Fruit fly (Drosophila melanogaster) whole organism, embryonic: ENCODE data around the gene GlnRS.

Source experiments
- Atf3 ChIP-seq: fragments of 200-800 bp; sonication (Bioruptor generic); optimal IDR thresholded peaks from 3 replicates; lab custom pipeline; 2016; ENCODE audit warnings: missing biosample characterization, missing genetic modification characterization
- Awh ChIP-seq: fragments of 200-800 bp; sonication (Bioruptor generic); IDR thresholded peaks from 2 replicates; pipeline ENCODE4, ENCODE4 v1.3.6; 2022; ENCODE audit warnings: missing biosample characterization, missing genetic modification characterization
- CG11456 ChIP-seq: fragments of 200-800 bp; sonication (Bioruptor generic); IDR thresholded peaks from 3 replicates; pipeline ENCODE4 v1.3.6; 2022; ENCODE audit warnings: missing biosample characterization, missing genetic modification characterization
- CG12071 ChIP-seq: fragments of 200-800 bp; sonication (Bioruptor generic); optimal IDR thresholded peaks from 3 replicates; lab custom pipeline; 2018; ENCODE audit warnings: missing biosample characterization, mild to moderate bottlenecking, missing genetic modification characterization
- CG12391 ChIP-seq: fragments of 200-800 bp; sonication (Bioruptor generic); optimal IDR thresholded peaks from 3 replicates; lab custom pipeline; 2018; ENCODE audit warnings: missing biosample characterization, mild to moderate bottlenecking, missing genetic modification characterization, moderate library complexity
- CG12769 ChIP-seq: fragments of 200-800 bp; sonication (Bioruptor generic); optimal IDR thresholded peaks from 2 replicates; lab custom pipeline; 2019; ENCODE audit warnings: missing biosample characterization, mild to moderate bottlenecking, missing genetic modification characterization, moderate library complexity
- CG18011 ChIP-seq: fragments of 200-800 bp; sonication (Bioruptor generic); optimal IDR thresholded peaks from 2 replicates; lab custom pipeline; 2017; ENCODE audit warnings: missing biosample characterization, missing genetic modification characterization, mild to moderate bottlenecking, moderate library complexity, missing genotype
- CG2116 ChIP-seq: fragments of 200-800 bp; sonication (Bioruptor generic); optimal IDR thresholded peaks from 3 replicates; lab custom pipeline; 2018; ENCODE audit warnings: missing biosample characterization, mild to moderate bottlenecking, missing genetic modification characterization
- CG30403 ChIP-seq: fragments of 200-800 bp; sonication (Bioruptor generic); optimal IDR thresholded peaks from 3 replicates; lab custom pipeline; 2016; ENCODE audit warnings: missing biosample characterization, missing genetic modification characterization
- CG32532 ChIP-seq: fragments of 200-800 bp; sonication (Bioruptor generic); IDR thresholded peaks from 2 replicates; pipeline ENCODE4 v1.3.6; 2022; ENCODE audit warnings: missing biosample characterization, missing genetic modification characterization
- CG43689 ChIP-seq: fragments of 200-800 bp; sonication (Bioruptor generic); IDR thresholded peaks from 2 replicates; pipeline ENCODE4 v1.3.6; 2022; ENCODE audit warnings: missing biosample characterization, missing genetic modification characterization
- CG4730 ChIP-seq: fragments of 200-800 bp; sonication (Bioruptor generic); IDR thresholded peaks from 2 replicates; pipeline ENCODE4 v1.3.6; 2022; ENCODE audit warnings: missing biosample characterization, missing genetic modification characterization
- CG4854 ChIP-seq: fragments of 200-800 bp; sonication (Bioruptor generic); optimal IDR thresholded peaks from 2 replicates; lab custom pipeline; 2016; ENCODE audit warnings: missing biosample characterization, missing genetic modification characterization, inconsistent platforms
- CG7271 ChIP-seq: fragments of 200-800 bp; sonication (Bioruptor generic); optimal IDR thresholded peaks from 2 replicates; lab custom pipeline; 2018; ENCODE audit warnings: missing biosample characterization, mild to moderate bottlenecking, missing genetic modification characterization, moderate library complexity
- E2f2 ChIP-seq: fragments of 200-800 bp; sonication (Bioruptor generic); IDR thresholded peaks from 2 replicates; pipeline ENCODE4 v1.3.6; 2022; ENCODE audit warnings: missing biosample characterization, missing genetic modification characterization
- Fer1 ChIP-seq: fragments of 200-800 bp; sonication (Bioruptor generic); optimal IDR thresholded peaks from 2 replicates; lab custom pipeline; 2017; ENCODE audit warnings: missing biosample characterization, mild to moderate bottlenecking, missing genetic modification characterization
- Gsc ChIP-seq: fragments of 200-800 bp; sonication (Bioruptor generic); IDR thresholded peaks from 2 replicates; pipeline ENCODE4 v1.3.6; 2022; ENCODE audit warnings: missing biosample characterization, missing genetic modification characterization
- MBD-R2 ChIP-seq: fragments of 200-800 bp; sonication (Bioruptor generic); IDR thresholded peaks from 2 replicates; pipeline ENCODE4 v1.3.6; 2022; ENCODE audit warnings: missing biosample characterization, missing genetic modification characterization
- MESR4 ChIP-seq: fragments of 200-800 bp; sonication (Bioruptor generic); optimal IDR thresholded peaks from 2 replicates; lab custom pipeline; 2018; ENCODE audit warnings: missing biosample characterization, mild to moderate bottlenecking, missing genetic modification characterization, moderate library complexity
- MTF-1 ChIP-seq: fragments of 200-800 bp; sonication (Bioruptor generic); optimal IDR thresholded peaks from 2 replicates; lab custom pipeline; 2018; ENCODE audit warnings: missing biosample characterization, mild to moderate bottlenecking, missing genetic modification characterization, borderline replicate concordance
- Meics ChIP-seq: fragments of 200-800 bp; sonication (Bioruptor generic); optimal IDR thresholded peaks from 2 replicates; lab custom pipeline; 2017; ENCODE audit warnings: missing biosample characterization, mild to moderate bottlenecking, missing genetic modification characterization
- Myb ChIP-seq: fragments of 200-800 bp; sonication (Bioruptor generic); optimal IDR thresholded peaks from 2 replicates; lab custom pipeline; 2016; ENCODE audit warnings: missing biosample characterization, missing genetic modification characterization
- Pdp1 ChIP-seq, 2 experiments: fragments of 200-800 bp; sonication (Bioruptor generic); optimal IDR thresholded peaks; 3 replicates each; lab custom pipeline; 2016; ENCODE audit warnings: missing biosample characterization in 2 of 2, missing genetic modification characterization in 2 of 2, mild to moderate bottlenecking in 1 of 2, moderate library complexity in 1 of 2
- Rfx ChIP-seq: fragments of 200-800 bp; sonication (Bioruptor generic); IDR thresholded peaks from 2 replicates; pipeline ENCODE4 v1.3.6; 2022; ENCODE audit warnings: missing biosample characterization, missing genetic modification characterization
- Scr ChIP-seq: fragments of 200-800 bp; sonication (Bioruptor generic); IDR thresholded peaks from 2 replicates; pipeline ENCODE4 v1.3.6; 2022; ENCODE audit warnings: missing biosample characterization, missing genetic modification characterization; ENCODE audit not compliant: partially characterized antibody
- Stat92E ChIP-seq, 3 experiments: fragments of >200 bp in 2 of 3; fragments of 200-800 bp in 1 of 3; sonication (Bioruptor generic) in 1 of 3; optimal IDR thresholded peaks; 2 replicates each; lab custom pipeline; 2017 to 2019; ENCODE audit warnings: missing biosample characterization in 3 of 3, missing genetic modification characterization in 3 of 3, mild to moderate bottlenecking in 1 of 3, moderate library complexity in 1 of 3
- TFAM ChIP-seq: fragments of 200-800 bp; sonication (Bioruptor generic); optimal IDR thresholded peaks from 2 replicates; lab custom pipeline; 2017; ENCODE audit warnings: missing biosample characterization, missing genetic modification characterization, inconsistent platforms
- Taf1 ChIP-seq: fragments of 200-800 bp; sonication (Bioruptor generic); IDR thresholded peaks from 2 replicates; pipeline ENCODE4 v1.3.6; 2022; ENCODE audit warnings: missing biosample characterization, missing genetic modification characterization
- ac ChIP-seq: fragments of 200-800 bp; sonication (Bioruptor generic); optimal IDR thresholded peaks from 3 replicates; lab custom pipeline; 2017; ENCODE audit warnings: missing biosample characterization, mild to moderate bottlenecking, missing genetic modification characterization
- amos ChIP-seq: fragments of 200-800 bp; sonication (Bioruptor generic); IDR thresholded peaks from 2 replicates; pipeline ENCODE4 v1.3.6; 2022; ENCODE audit warnings: missing biosample characterization, missing genetic modification characterization; ENCODE audit not compliant: partially characterized antibody
- aop ChIP-seq: fragments of 200-800 bp; sonication (Bioruptor generic); IDR thresholded peaks from 2 replicates; pipeline ENCODE4 v1.3.6; 2022; ENCODE audit warnings: missing biosample characterization, missing genetic modification characterization
- bab2 ChIP-seq: fragments of 200-800 bp; sonication (Bioruptor generic); optimal IDR thresholded peaks from 2 replicates; lab custom pipeline; 2016; ENCODE audit warnings: missing biosample characterization, missing genetic modification characterization
- emc ChIP-seq: fragments of 200-800 bp; sonication (Bioruptor generic); optimal IDR thresholded peaks from 2 replicates; lab custom pipeline; 2016; ENCODE audit warnings: missing biosample characterization, missing genetic modification characterization
- exex ChIP-seq: fragments of 200-800 bp; sonication (Bioruptor generic); optimal IDR thresholded peaks from 4 replicates; lab custom pipeline; 2018; ENCODE audit warnings: missing biosample characterization, mild to moderate bottlenecking, missing genetic modification characterization, moderate library complexity
- fd64A ChIP-seq: fragments of 200-800 bp; sonication (Bioruptor generic); optimal IDR thresholded peaks from 3 replicates; lab custom pipeline; 2018; ENCODE audit warnings: missing biosample characterization, mild to moderate bottlenecking, missing genetic modification characterization
- her ChIP-seq: fragments of 200-800 bp; sonication (Bioruptor generic); optimal IDR thresholded peaks from 2 replicates; lab custom pipeline; 2016; ENCODE audit warnings: missing biosample characterization, missing genetic modification characterization
- jing ChIP-seq: fragments of 200-800 bp; sonication (Bioruptor generic); optimal IDR thresholded peaks from 2 replicates; lab custom pipeline; 2018; ENCODE audit warnings: missing biosample characterization, mild to moderate bottlenecking, missing genetic modification characterization
- kay ChIP-seq: fragments of 200-800 bp; sonication (Bioruptor generic); optimal IDR thresholded peaks from 2 replicates; lab custom pipeline; 2016; ENCODE audit warnings: missing biosample characterization, missing genetic modification characterization
- mam ChIP-seq: fragments of 200-800 bp; sonication (Bioruptor generic); optimal IDR thresholded peaks from 3 replicates; lab custom pipeline; 2016; ENCODE audit warnings: missing biosample characterization, missing genetic modification characterization
- mld ChIP-seq: fragments of 200-800 bp; sonication (Bioruptor generic); IDR thresholded peaks from 3 replicates; pipeline ENCODE4 v1.3.6; 2022; ENCODE audit warnings: missing biosample characterization, missing genetic modification characterization; ENCODE audit not compliant: partially characterized antibody
- nerfin-2 ChIP-seq: fragments of 200-800 bp; sonication (Bioruptor generic); IDR thresholded peaks from 2 replicates; pipeline ENCODE4 v1.3.6; 2022; ENCODE audit warnings: missing biosample characterization, missing genetic modification characterization; ENCODE audit not compliant: partially characterized antibody
- odd ChIP-seq: fragments of 200-800 bp; sonication (Bioruptor generic); optimal IDR thresholded peaks from 2 replicates; lab custom pipeline; 2017; ENCODE audit warnings: missing biosample characterization, mild to moderate bottlenecking, missing genetic modification characterization
- pfk ChIP-seq: fragments of 200-800 bp; sonication (Bioruptor generic); optimal IDR thresholded peaks from 2 replicates; lab custom pipeline; 2018; ENCODE audit warnings: missing biosample characterization, mild to moderate bottlenecking, missing genetic modification characterization, moderate library complexity
- pum ChIP-seq: fragments of 200-800 bp; sonication (Bioruptor generic); optimal IDR thresholded peaks from 2 replicates; lab custom pipeline; 2016; ENCODE audit warnings: missing biosample characterization, missing genetic modification characterization
- sd ChIP-seq: fragments of 200-800 bp; sonication (Bioruptor generic); optimal IDR thresholded peaks from 3 replicates; lab custom pipeline; 2018; ENCODE audit warnings: missing biosample characterization, mild to moderate bottlenecking, missing genetic modification characterization, moderate library complexity
- sob ChIP-seq: fragments of 200-800 bp; sonication (Bioruptor generic); IDR thresholded peaks from 2 replicates; pipeline ENCODE4 v1.3.6; 2022; ENCODE audit warnings: missing biosample characterization, missing genetic modification characterization
- unpg ChIP-seq: fragments of 200-800 bp; sonication (Bioruptor generic); optimal IDR thresholded peaks from 3 replicates; lab custom pipeline; 2018; ENCODE audit warnings: missing biosample characterization, mild to moderate bottlenecking, missing genetic modification characterization, moderate library complexity
- zen2 ChIP-seq: fragments of 200-800 bp; sonication (Bioruptor generic); IDR thresholded peaks from 3 replicates; pipeline ENCODE4 v1.3.6; 2022; ENCODE audit warnings: missing biosample characterization, missing genetic modification characterization; ENCODE audit not compliant: partially characterized antibody
- zf30C ChIP-seq: fragments of 200-800 bp; sonication (Bioruptor generic); optimal IDR thresholded peaks from 3 replicates; lab custom pipeline; 2018; ENCODE audit warnings: missing biosample characterization, mild to moderate bottlenecking, missing genetic modification characterization
- zfh2 ChIP-seq: fragments of 200-800 bp; sonication (Bioruptor generic); optimal IDR thresholded peaks from 2 replicates; lab custom pipeline; 2016; ENCODE audit warnings: missing biosample characterization, missing genetic modification characterization

The GlnRS gene

DNA sequence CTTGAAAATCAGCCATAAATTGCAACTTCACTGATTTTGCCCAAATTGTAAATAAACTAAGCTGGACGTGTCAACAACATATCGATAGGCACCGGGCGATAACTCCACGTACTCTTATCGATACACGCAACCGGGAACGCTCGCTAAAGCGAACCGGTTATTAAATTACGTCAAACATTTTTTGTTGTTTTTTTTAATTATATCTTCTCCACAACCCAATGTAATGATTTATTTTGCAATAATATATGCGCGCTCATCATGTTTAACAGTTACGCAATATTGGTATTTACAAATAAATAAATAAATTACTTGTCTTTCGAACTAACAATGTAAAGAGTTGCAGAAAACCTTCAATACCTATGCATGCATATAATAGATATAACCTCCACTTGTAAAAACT, 50.4 kb downstream of the GlnRS start, which contains the start of gene Saysd1 (continued):
- TF ChIP-seq CG30403 (GFP tag; lab: Kevin White, UChicago), result peak; percentile 20
- TF ChIP-seq Taf1 (GFP tag; lab: Robert Waterston, UW), result no peak
- peak; percentile 79 for TF ChIP-seq amos
- peak; percentile 10 for TF ChIP-seq zfh2 (GFP tag; lab: Kevin White, UChicago)
- peak; percentile 28; the same call in 1 of the 2 replicates for TF ChIP-seq Awh (GFP tag; lab: Robert Waterston, UW)
- TF ChIP-seq CG18011 (GFP tag; lab: Kevin White, UChicago), result no peak
- TF ChIP-seq CG7271 (tag; lab: Kevin White, UChicago), result peak; percentile 10
- peak; percentile 78; the same call in 2 of the 3 replicates for TF ChIP-seq mld (GFP tag; lab: Robert Waterston, UW)
- no peak for TF ChIP-seq her
- TF ChIP-seq zf30C, result no peak
- peak; percentile 32 for TF ChIP-seq MESR4 (GFP tag; lab: Kevin White, UChicago)
- no peak for TF ChIP-seq Atf3 (GFP tag; lab: Kevin White, UChicago)
- TF ChIP-seq TFAM (GFP tag; lab: Kevin White, UChicago), result no peak
- peak; percentile 84 for TF ChIP-seq zen2 (GFP tag; lab: Robert Waterston, UW)
- TF ChIP-seq exex (tag; lab: Kevin White, UChicago), result peak; percentile 9
- peak; percentile 86 for TF ChIP-seq Scr (GFP tag; lab: Robert Waterston, UW)
- TF ChIP-seq emc (GFP tag; lab: Kevin White, UChicago), result peak; percentile 6
- TF ChIP-seq Pdp1 (GFP tag; optimal IDR thresholded peaks at IDR 0.05; lab: Kevin White, UChicago), result peak in 1 of 2 experiments; percentile 88
- TF ChIP-seq sob (GFP tag; lab: Robert Waterston, UW), result peak; percentile 62
- TF ChIP-seq CG43689, result no peak
- no peak for TF ChIP-seq sd
- no peak for TF ChIP-seq pfk (GFP tag; lab: Kevin White, UChicago)
- TF ChIP-seq Myb, result peak; percentile 51
- peak; percentile 9 for TF ChIP-seq unpg (GFP tag; lab: Kevin White, UChicago)
- peak; percentile 85 for TF ChIP-seq MBD-R2 (GFP tag; lab: Robert Waterston, UW)
- TF ChIP-seq E2f2 (GFP tag; lab: Robert Waterston, UW), result peak; percentile 32; the same call in 1 of the 2 replicates
- TF ChIP-seq Rfx (GFP tag; lab: Robert Waterston, UW), result peak; percentile 79
- TF ChIP-seq Meics (GFP tag; lab: Kevin White, UChicago), result peak; percentile 44
- TF ChIP-seq mam (GFP tag; lab: Kevin White, UChicago), result peak; percentile 48
- peak; percentile 70 for TF ChIP-seq CG32532
- TF ChIP-seq Fer1 (GFP tag; lab: Kevin White, UChicago), result no peak
- no peak for TF ChIP-seq CG11456 (GFP tag; lab: Robert Waterston, UW)
- no peak for TF ChIP-seq odd
- no peak for TF ChIP-seq aop
- TF ChIP-seq pum (GFP tag; lab: Kevin White, UChicago), result no peak
- TF ChIP-seq jing (GFP tag; lab: Kevin White, UChicago), result no peak
- TF ChIP-seq ac (GFP tag; lab: Kevin White, UChicago), result no peak
- TF ChIP-seq CG4854 (GFP tag; lab: Kevin White, UChicago), result peak; percentile 14
- TF ChIP-seq CG2116 (GFP tag; lab: Kevin White, UChicago), result peak; percentile 46
- TF ChIP-seq CG4730 (GFP tag; lab: Robert Waterston, UW), result peak; percentile 24; the same call in 1 of the 2 replicates
- TF ChIP-seq MTF-1 (GFP tag; lab: Kevin White, UChicago), result no peak
- peak; percentile 37 for TF ChIP-seq CG12769 (tag; lab: Kevin White, UChicago)
- peak; percentile 71 for TF ChIP-seq nerfin-2
- no peak for TF ChIP-seq CG12391 (tag; lab: Kevin White, UChicago)
- TF ChIP-seq Gsc (GFP tag; lab: Robert Waterston, UW), result no peak
- TF ChIP-seq CG12071 (GFP tag; lab: Kevin White, UChicago), result no peak
- TF ChIP-seq bab2 (GFP tag; lab: Kevin White, UChicago), result no peak
- peak; percentile 14 for TF ChIP-seq kay (GFP tag; lab: Kevin White, UChicago)
- no peak for TF ChIP-seq fd64A
- no peak for TF ChIP-seq Stat92E (GFP tag; optimal IDR thresholded peaks at IDR 0.05; lab: Kevin White, UChicago)
